Worm (Caenorhabditis elegans) whole organism, young adult: Measurements from ENCODE around the gene sri-50.
"Not testable (repeated sequence)": the region's sequence is repeated elsewhere in the genome, so short reads cannot be mapped to it uniquely, and the experiment has no call there.

Experiments used
- bed-2 ChIP-seq: fragments of 200-800 bp; sonication (Bioruptor generic); IDR thresholded peaks from 2 replicates; pipeline ENCODE4 v1.3.6; 2022; ENCODE audit warnings: missing genetic modification reagents, missing genetic modification characterization, missing compliant biosample characterization
- madf-8 ChIP-seq: fragments of 200-800 bp; sonication (Bioruptor generic); conservative IDR thresholded peaks from 2 replicates; pipeline ENCODE4 v1.3.6; 2022; ENCODE audit warnings: missing genetic modification reagents, missing genetic modification characterization, missing compliant biosample characterization
- nfya-1 ChIP-seq: sonication (generic microtip); optimal IDR thresholded peaks from 2 replicates; lab custom pipeline; 2017; ENCODE audit warnings: antibody characterized with exemption, missing compliant biosample characterization, missing genetic modification characterization, borderline replicate concordance; ENCODE audit not compliant: insufficient read depth
- somi-1 ChIP-seq: fragments of 200-800 bp; sonication (Bioruptor generic); optimal IDR thresholded peaks from 2 replicates; lab custom pipeline; 2018; ENCODE audit warnings: mild to moderate bottlenecking, missing genetic modification characterization, missing compliant biosample characterization

DNA sequence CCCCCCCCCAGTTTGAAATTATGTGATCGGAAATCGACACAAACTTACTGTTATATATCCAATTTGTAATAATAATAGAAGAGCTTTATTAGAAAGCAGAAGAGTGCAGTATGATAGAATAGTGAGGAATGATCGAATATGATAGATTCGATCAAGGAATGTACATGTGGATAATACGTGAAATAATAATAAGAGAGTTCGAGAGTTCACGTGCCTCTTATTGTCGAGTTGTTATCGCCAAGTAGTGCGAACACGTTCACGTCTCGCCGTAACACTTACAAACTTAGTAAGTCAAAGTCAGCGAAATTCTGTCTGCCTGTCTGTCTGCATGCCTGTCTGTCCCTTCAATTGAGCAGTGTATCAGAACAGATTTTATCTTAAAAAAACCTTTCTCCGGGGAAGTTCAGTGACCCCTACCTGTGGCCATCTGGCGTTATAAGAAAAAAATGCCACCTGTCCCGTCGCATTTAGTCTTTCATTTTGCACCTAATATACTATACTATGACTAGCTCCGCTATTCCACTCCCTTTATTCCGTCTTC is 20.1 kb upstream of the sri-50 start, which contains the start of the genes Y27F2A.6 and Y27F2A.8:
- TF ChIP-seq somi-1 (GFP tag; lab: Kevin White, UChicago); bed-2 (GFP tag; lab: Robert Waterston, UW); madf-8; nfya-1 (tag; lab: Kevin White, UChicago): not testable (repeated sequence)
